Worm (Caenorhabditis elegans) whole organism, L4/young adult: ENCODE data around the gene ifet-1.

Experiments used
- W03F9.2 ChIP-seq: fragments of 150-350 bp; optimal IDR thresholded peaks from 2 replicates; lab custom pipeline; 2014; ENCODE audit warnings: missing biosample characterization, missing genetic modification characterization
- dao-5 ChIP-seq: sonication (generic microtip); optimal IDR thresholded peaks from 2 replicates; lab custom pipeline; 2016; ENCODE audit warnings: missing genotype, missing genetic modification characterization, moderate library complexity, missing compliant biosample characterization
- him-1 ChIP-seq: sonication (generic microtip); optimal IDR thresholded peaks from 2 replicates; lab custom pipeline; 2016; ENCODE audit warnings: missing genotype, missing genetic modification reagents, missing genetic modification characterization, missing compliant biosample characterization

DNA sequence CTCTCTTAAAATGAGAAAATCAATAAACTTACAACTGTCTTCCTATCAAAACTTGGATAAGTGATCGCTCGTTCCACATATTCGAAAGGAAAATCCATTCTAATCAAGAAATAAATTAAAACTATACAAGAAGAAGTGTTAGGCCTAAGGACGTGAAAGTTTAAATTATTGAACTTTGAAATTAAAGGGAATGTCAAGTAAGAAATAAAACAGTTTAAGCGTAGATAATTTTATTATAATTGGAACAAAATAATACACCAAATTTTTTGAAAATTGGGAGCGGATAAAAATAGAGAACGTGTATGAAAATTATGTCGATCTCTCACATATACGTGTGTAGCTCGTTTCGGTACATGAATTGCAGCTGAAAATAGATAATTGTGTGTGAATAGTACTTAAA, 45.5 kb downstream of the ifet-1 start, which contains the start of gene C28A5.6:
- TF ChIP-seq him-1 = no peak
- TF ChIP-seq W03F9.2 (tag; lab: Kevin White, UChicago) = no peak
- no peak for TF ChIP-seq dao-5 (tag; lab: Kevin White, UChicago)
